Worm (Caenorhabditis elegans): ENCODE data around the gene srw-133.

ce11 chrV:4152200-4152599, 37.7 kb upstream of the srw-133 start, which contains the start of gene Y45G5AM.6:
- TF ChIP-seq Y67H2A.10 (GFP tag; conservative IDR thresholded peaks at IDR 0.05) (no peak), dpff-1 (tag; optimal IDR thresholded peaks at IDR 0.05) (no peak)

All from whole organism, young adult.